Worm (Caenorhabditis elegans): Measurements from ENCODE around the gene nhr-105.

nhr-105 gene

DNA sequence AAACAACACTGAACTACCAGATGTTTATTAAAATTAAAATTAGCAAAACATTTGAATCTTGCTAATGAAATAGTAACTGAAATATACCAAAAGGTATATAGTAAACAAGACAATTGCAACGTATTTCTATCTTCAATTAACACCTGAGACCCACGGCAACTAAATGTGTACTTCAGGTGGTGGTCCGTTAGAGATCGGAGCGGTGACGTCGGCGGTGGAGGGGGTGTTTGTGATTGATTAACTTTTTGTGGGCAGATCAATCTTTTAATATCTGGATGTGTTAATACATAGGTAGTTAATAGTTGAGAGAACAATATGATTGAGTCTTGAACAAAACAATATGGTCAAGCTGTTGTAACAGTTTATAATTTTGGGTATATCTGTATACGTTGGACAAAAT lies 46.1 kb downstream of the nhr-105 start (continued):
- TF ChIP-seq ztf-4 (tag; optimal IDR thresholded peaks at IDR 0.05) = no peak
- TF ChIP-seq lin-39 (tag; optimal IDR thresholded peaks at IDR 0.05) = peak; percentile 17

DNA sequence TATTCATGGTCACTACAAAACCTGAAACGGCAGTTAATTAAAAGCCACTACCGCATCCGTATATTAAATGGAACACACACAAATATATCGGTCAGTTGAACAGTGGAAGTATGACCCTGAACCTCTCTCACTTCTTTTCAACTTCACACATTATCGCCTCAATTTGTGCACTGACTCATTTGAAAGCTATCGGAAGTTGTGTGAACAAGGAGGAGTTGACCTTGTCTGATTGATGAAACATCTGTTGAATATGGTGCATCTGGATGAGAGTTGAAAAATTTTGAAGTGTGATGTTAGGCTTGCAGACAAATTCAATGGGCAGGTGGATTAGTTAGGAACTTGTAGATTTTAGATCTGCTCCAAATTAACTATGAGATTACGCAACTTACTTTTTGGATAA lies 47.5 kb downstream of the nhr-105 start:
- no peak for TF ChIP-seq nhr-28 (tag; optimal IDR thresholded peaks at IDR 0.05)
- no peak for TF ChIP-seq nhr-71 (tag; optimal IDR thresholded peaks at IDR 0.05)
- no peak for TF ChIP-seq lin-39 (tag; optimal IDR thresholded peaks at IDR 0.05)
- no peak for TF ChIP-seq nhr-85 (tag)
- TF ChIP-seq sptf-1 (tag; optimal IDR thresholded peaks at IDR 0.05) = no peak
- TF ChIP-seq fos-1 (tag; optimal IDR thresholded peaks at IDR 0.05) = no peak

DNA sequence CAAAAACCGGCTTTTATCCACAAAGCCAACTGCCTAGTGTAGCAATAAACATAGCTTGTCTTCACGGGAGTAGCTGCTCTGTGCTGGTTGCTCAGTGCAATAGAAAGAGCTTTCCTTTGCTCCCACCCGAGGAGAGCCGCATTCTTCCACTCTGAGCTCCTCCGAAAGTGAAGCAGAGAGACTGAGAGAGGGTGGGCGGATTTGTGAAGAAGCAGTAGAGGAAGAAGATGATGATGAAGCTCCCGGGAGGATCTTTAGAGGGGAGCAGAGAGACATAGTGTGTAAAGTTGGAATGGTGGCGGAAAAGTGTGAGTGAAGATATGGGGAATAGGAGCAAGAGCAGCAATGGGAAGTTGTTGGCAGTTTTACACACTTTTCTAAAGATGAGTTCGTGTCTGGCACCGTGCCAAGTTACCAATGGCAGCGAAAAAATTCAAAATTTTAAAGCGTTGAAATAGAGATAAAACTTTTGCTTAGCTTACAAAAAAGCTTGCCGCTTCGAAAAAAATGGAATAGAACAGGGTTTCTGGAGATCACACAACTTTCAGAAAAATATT lies 48.6 kb downstream of the nhr-105 start, which contains the start of gene ZC477.4:
TSS of gene ZC477.4 (minus strand) at position 276 of the 557 bp plus-strand sequence.
- TF ChIP-seq unc-62 (GFP tag; optimal IDR thresholded peaks at IDR 0.05) (no peak), lin-14 (GFP tag; optimal IDR thresholded peaks at IDR 0.05) (peak; percentile 74), lin-15B (tag; optimal IDR thresholded peaks at IDR 0.05) (no peak), dsc-1 (tag; optimal IDR thresholded peaks at IDR 0.05) (peak; percentile 59), ets-5 (GFP tag; IDR thresholded peaks at IDR 0.05) (no peak), ceh-90 (tag; optimal IDR thresholded peaks at IDR 0.05) (no peak), pag-3 (tag; optimal IDR thresholded peaks at IDR 0.05; ENCODE audit: borderline replicate concordance, insufficient read depth) (peak; percentile 90), lsy-2 (tag; optimal IDR thresholded peaks at IDR 0.05) (peak; percentile 16 to 17), rnt-1 (tag; optimal IDR thresholded peaks at IDR 0.05) (peak; percentile 58), nhr-19 (GFP tag; conservative IDR thresholded peaks at IDR 0.05) (peak; percentile 26; the same call in 1 of the 2 replicates), unc-130 (tag; optimal IDR thresholded peaks at IDR 0.05) (peak; percentile 25), nhr-77 (tag; optimal IDR thresholded peaks at IDR 0.05) (peak; percentile 4), aly-2 (tag; optimal IDR thresholded peaks at IDR 0.05) (no peak), snu-23 (GFP tag; optimal IDR thresholded peaks at IDR 0.05) (peak; percentile 37), nhr-20 (tag; optimal IDR thresholded peaks at IDR 0.05) (peak; percentile 32), dpl-1 (GFP tag; optimal IDR thresholded peaks at IDR 0.05) (peak in 1 of 3 experiments; percentile 7), mep-1 (tag; optimal IDR thresholded peaks at IDR 0.05) (no peak), C16A3.4 (tag; optimal IDR thresholded peaks at IDR 0.05) (no peak), ama-1 (optimal IDR thresholded peaks at IDR 0.05) (no peak), ztf-4 (tag; optimal IDR thresholded peaks at IDR 0.05) (no peak), nhr-71 (tag; optimal IDR thresholded peaks at IDR 0.05) (peak; percentile 59), egl-13 (tag; optimal IDR thresholded peaks at IDR 0.05) (no peak)

ce11 chrIV:7099377-7099776 lies 49.4 kb downstream of the nhr-105 start:
- no peak for TF ChIP-seq C34B4.2 (tag; optimal IDR thresholded peaks at IDR 0.05)
- no peak for TF ChIP-seq elt-2 (tag; optimal IDR thresholded peaks at IDR 0.05)
- no peak for TF ChIP-seq nhr-84 (tag; optimal IDR thresholded peaks at IDR 0.05)
- peak; percentile 34 for TF ChIP-seq nhr-20 (tag; optimal IDR thresholded peaks at IDR 0.05)
- no peak for TF ChIP-seq zag-1 (tag; optimal IDR thresholded peaks at IDR 0.05)
- peak; percentile 13 for TF ChIP-seq blmp-1 (tag; optimal IDR thresholded peaks at IDR 0.05)
- no peak for TF ChIP-seq elt-3 (tag; optimal IDR thresholded peaks at IDR 0.05)
- no peak for TF ChIP-seq sptf-1 (tag; optimal IDR thresholded peaks at IDR 0.05)
- no peak for TF ChIP-seq Y116A8C.19 (tag; optimal IDR thresholded peaks at IDR 0.05; ENCODE audit: borderline replicate concordance)
- TF ChIP-seq tlp-1 (tag; optimal IDR thresholded peaks at IDR 0.05) = no peak
- TF ChIP-seq alr-1 (tag; optimal IDR thresholded peaks at IDR 0.05; ENCODE audit: borderline replicate concordance) = no peak
- no peak for TF ChIP-seq efl-3 (GFP tag; optimal IDR thresholded peaks at IDR 0.05)
- TF ChIP-seq grh-1 (GFP tag; IDR thresholded peaks at IDR 0.05) = no peak
- TF ChIP-seq nhr-237 (tag; optimal IDR thresholded peaks at IDR 0.05) = no peak
- no peak for TF ChIP-seq ceh-88 (GFP tag; IDR thresholded peaks at IDR 0.05)
- TF ChIP-seq aly-2 (tag; optimal IDR thresholded peaks at IDR 0.05) = no peak
- TF ChIP-seq mab-9 (GFP tag; IDR thresholded peaks at IDR 0.05) = no peak
- peak; percentile 13 for TF ChIP-seq unc-130 (tag; optimal IDR thresholded peaks at IDR 0.05)
- no peak for TF ChIP-seq F16B12.6 (tag; optimal IDR thresholded peaks at IDR 0.05)
- no peak for TF ChIP-seq ztf-11 (tag; optimal IDR thresholded peaks at IDR 0.05)
- TF ChIP-seq nhr-47 (tag; optimal IDR thresholded peaks at IDR 0.05) = no peak
- TF ChIP-seq fkh-4 (tag; optimal IDR thresholded peaks at IDR 0.05; ENCODE audit: borderline replicate concordance) = no peak
- peak; percentile 3 for TF ChIP-seq skn-1 (tag; optimal IDR thresholded peaks at IDR 0.05)
- TF ChIP-seq snu-23 (GFP tag; optimal IDR thresholded peaks at IDR 0.05) = peak; percentile 28
- no peak for TF ChIP-seq ces-1 (GFP tag; optimal IDR thresholded peaks at IDR 0.05)
- TF ChIP-seq nhr-77 (tag; optimal IDR thresholded peaks at IDR 0.05) = peak; percentile 12
- no peak for TF ChIP-seq dsc-1 (tag; optimal IDR thresholded peaks at IDR 0.05)
- TF ChIP-seq lsy-2 (tag; optimal IDR thresholded peaks at IDR 0.05) = peak in 1 of 2 experiments; percentile 22
